Fruit fly (Drosophila melanogaster): ENCODE results near the gene CG34279.

DNA sequence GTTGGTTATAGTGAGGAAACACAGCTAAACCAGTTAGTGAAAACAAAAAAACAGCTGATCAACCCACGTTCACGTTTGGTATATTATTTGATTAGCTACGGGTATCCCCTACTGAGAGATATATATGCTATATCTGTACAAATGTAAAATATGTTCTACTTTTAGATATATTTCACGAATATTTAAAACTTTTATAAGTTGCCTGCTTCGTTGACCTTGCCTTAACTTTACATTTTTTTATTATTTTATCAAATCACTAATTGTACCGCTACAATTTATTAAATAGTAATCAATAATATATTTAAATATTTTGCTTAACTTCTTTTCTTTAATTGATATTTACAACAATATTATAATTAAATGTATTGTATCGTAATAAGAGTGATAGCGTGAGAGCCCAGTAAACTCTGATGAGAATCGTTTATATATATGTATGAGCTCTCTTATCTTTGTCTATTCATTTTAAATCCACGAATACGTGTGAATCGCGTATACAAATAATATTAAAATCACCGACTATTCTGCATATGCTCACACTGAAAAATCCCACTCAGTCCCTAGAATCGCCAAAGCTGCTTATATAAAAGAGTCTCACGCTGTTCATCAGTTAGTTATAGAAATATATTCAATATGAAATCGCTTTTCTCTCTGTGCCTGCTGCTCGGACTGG, 9.5 kb upstream of the CG34279 start, which contains the start of gene CG42821:
- TF ChIP-seq bcd (GFP tag; optimal IDR thresholded peaks at IDR 0.05) (no peak), Dll (GFP tag; IDR thresholded peaks at IDR 0.05; ENCODE audit: partially characterized antibody) (no peak), Antp (GFP tag; optimal IDR thresholded peaks at IDR 0.05) (no peak)

All from whole organism, embryonic.